Worm (Caenorhabditis elegans): ENCODE data around the gene R05D3.9.
"Not testable (repeated sequence)": the region's sequence is repeated elsewhere in the genome, so short reads cannot be mapped to it uniquely, and the experiment has no call there.

ce11 chrIII:8339372-8339771 lies 29.1 kb downstream of the R05D3.9 start, which contains the start of gene clc-28:
- TF ChIP-seq klf-2 (GFP tag; conservative IDR thresholded peaks at IDR 0.05); cog-1 (tag; optimal IDR thresholded peaks at IDR 0.05): not testable (repeated sequence)

All from whole organism, midembryonic.